Worm (Caenorhabditis elegans) whole organism, L3 larva: ENCODE measurements around the gene chst-1.

Experiments used
- R02D3.7 ChIP-seq: fragments of 150-350 bp; optimal IDR thresholded peaks from 2 replicates; lab custom pipeline; 2014; ENCODE audit warnings: missing biosample characterization, missing genetic modification characterization
- ZK546.5 ChIP-seq: sonication (generic microtip); optimal IDR thresholded peaks from 2 replicates; lab custom pipeline; 2017; ENCODE audit warnings: missing biosample characterization, missing genetic modification characterization
- ceh-16 ChIP-seq: sonication (generic microtip); optimal IDR thresholded peaks from 2 replicates; lab custom pipeline; 2017; ENCODE audit warnings: missing biosample characterization, missing genetic modification characterization
- ceh-82 ChIP-seq: fragments of 150-350 bp; optimal IDR thresholded peaks from 2 replicates; lab custom pipeline; 2014; ENCODE audit warnings: missing biosample characterization, missing genetic modification characterization
- ceh-9 ChIP-seq: sonication (generic microtip); optimal IDR thresholded peaks from 2 replicates; lab custom pipeline; 2018; ENCODE audit warnings: missing biosample characterization, missing genetic modification characterization
- daf-12 ChIP-seq: fragments of 150-350 bp; optimal IDR thresholded peaks from 2 replicates; lab custom pipeline; 2014; ENCODE audit warnings: missing biosample characterization, missing genetic modification reagents, missing genetic modification characterization
- egl-5 ChIP-seq: fragments of 150-350 bp; optimal IDR thresholded peaks from 2 replicates; lab custom pipeline; 2017; ENCODE audit warnings: missing biosample characterization, missing genetic modification reagents, missing genetic modification characterization, inconsistent platforms
- elt-2 ChIP-seq: sonication (generic microtip); optimal IDR thresholded peaks from 2 replicates; lab custom pipeline; 2016; ENCODE audit warnings: missing genetic modification reagents, mild to moderate bottlenecking, missing genetic modification characterization, missing compliant biosample characterization
- elt-3 ChIP-seq, 3 experiments: fragments of 150-350 bp in 1 of 3; sonication (generic microtip) in 2 of 3; optimal IDR thresholded peaks; 2 replicates in 2 of 3; 4 replicates in 1 of 3; lab custom pipeline; 2014 to 2017; ENCODE audit warnings: missing biosample characterization in 3 of 3, missing genetic modification characterization in 3 of 3
- eor-1 ChIP-seq, 2 experiments: fragments of 150-350 bp; optimal IDR thresholded peaks; 2 replicates each; lab custom pipeline; 2014 to 2018; ENCODE audit warnings: missing biosample characterization in 2 of 2, missing genetic modification characterization in 2 of 2
- fkh-10 ChIP-seq: sonication (generic microtip); optimal IDR thresholded peaks from 2 replicates; lab custom pipeline; 2017; ENCODE audit warnings: missing biosample characterization, missing genetic modification reagents, missing genetic modification characterization
- fkh-2 ChIP-seq: fragments of 150-350 bp; optimal IDR thresholded peaks from 2 replicates; lab custom pipeline; 2014; ENCODE audit warnings: missing biosample characterization, missing genetic modification reagents, missing genetic modification characterization
- fos-1 ChIP-seq: fragments of 150-350 bp; optimal IDR thresholded peaks from 2 replicates; lab custom pipeline; 2014; ENCODE audit warnings: missing biosample characterization, missing genetic modification characterization
- hmg-11 ChIP-seq: sonication (generic microtip); optimal IDR thresholded peaks from 2 replicates; lab custom pipeline; 2016; ENCODE audit warnings: missing genetic modification characterization, missing compliant biosample characterization
- jun-1 ChIP-seq: fragments of 150-350 bp; optimal IDR thresholded peaks from 2 replicates; lab custom pipeline; 2014; ENCODE audit warnings: missing biosample characterization, missing genetic modification reagents, missing genetic modification characterization
- lin-15B ChIP-seq: fragments of 150-350 bp; optimal IDR thresholded peaks from 2 replicates; lab custom pipeline; 2014; ENCODE audit warnings: missing biosample characterization, missing genetic modification characterization
- lin-39 ChIP-seq: fragments of 150-350 bp; optimal IDR thresholded peaks from 2 replicates; lab custom pipeline; 2018; ENCODE audit warnings: missing biosample characterization, missing genetic modification reagents, missing genetic modification characterization
- lsy-12 ChIP-seq: sonication (generic microtip); optimal IDR thresholded peaks from 2 replicates; lab custom pipeline; 2016; ENCODE audit warnings: mild to moderate bottlenecking, missing genetic modification characterization, missing compliant biosample characterization
- mdl-1 ChIP-seq: fragments of 150-350 bp; optimal IDR thresholded peaks from 2 replicates; lab custom pipeline; 2014; ENCODE audit warnings: missing biosample characterization, missing genetic modification characterization
- nfya-1 ChIP-seq: sonication (generic microtip); optimal IDR thresholded peaks from 2 replicates; lab custom pipeline; 2017; ENCODE audit warnings: missing genetic modification characterization, mild to moderate bottlenecking, missing compliant biosample characterization, antibody characterized with exemption, moderate library complexity; ENCODE audit not compliant: insufficient read depth
- nhr-11 ChIP-seq: fragments of 150-350 bp; optimal IDR thresholded peaks from 2 replicates; lab custom pipeline; 2014; ENCODE audit warnings: missing biosample characterization, missing genetic modification characterization
- nhr-23 ChIP-seq: fragments of 150-350 bp; optimal IDR thresholded peaks from 2 replicates; lab custom pipeline; 2014; ENCODE audit warnings: missing biosample characterization, missing genetic modification reagents, missing genetic modification characterization
- nhr-25 ChIP-seq: sonication (generic microtip); optimal IDR thresholded peaks from 2 replicates; lab custom pipeline; 2017; ENCODE audit warnings: missing biosample characterization, missing genetic modification characterization
- nhr-28 ChIP-seq: fragments of 150-350 bp; optimal IDR thresholded peaks from 2 replicates; lab custom pipeline; 2014; ENCODE audit warnings: missing biosample characterization, missing genetic modification characterization
- nhr-43 ChIP-seq: sonication (generic microtip); optimal IDR thresholded peaks from 2 replicates; lab custom pipeline; 2016; ENCODE audit warnings: mild to moderate bottlenecking, missing genetic modification characterization, missing compliant biosample characterization; ENCODE audit not compliant: poor library complexity, severe bottlenecking
- nhr-77 ChIP-seq: fragments of 150-350 bp; optimal IDR thresholded peaks from 2 replicates; lab custom pipeline; 2014; ENCODE audit warnings: missing biosample characterization, missing genetic modification characterization
- pha-4 ChIP-seq: fragments of 150-350 bp; optimal IDR thresholded peaks from 2 replicates; lab custom pipeline; 2014; ENCODE audit warnings: missing biosample characterization, missing genetic modification reagents, missing genetic modification characterization
- pqm-1 ChIP-seq: fragments of 150-350 bp; optimal IDR thresholded peaks from 2 replicates; lab custom pipeline; 2017; ENCODE audit warnings: missing biosample characterization, missing genetic modification characterization, inconsistent platforms
- sea-2 ChIP-seq: fragments of 150-350 bp; sonication (generic microtip); optimal IDR thresholded peaks from 4 replicates; lab custom pipeline; 2014; ENCODE audit warnings: missing biosample characterization, missing genetic modification reagents, missing genetic modification characterization
- skn-1 ChIP-seq: fragments of 150-350 bp; optimal IDR thresholded peaks from 2 replicates; lab custom pipeline; 2014; ENCODE audit warnings: missing biosample characterization, missing genetic modification characterization
- snpc-4 ChIP-seq: fragments of 150-350 bp; optimal IDR thresholded peaks from 2 replicates; lab custom pipeline; 2014; ENCODE audit warnings: missing biosample characterization, missing genetic modification characterization
- tbx-2 ChIP-seq: sonication (generic microtip); optimal IDR thresholded peaks from 2 replicates; lab custom pipeline; 2016; ENCODE audit warnings: mild to moderate bottlenecking, missing genetic modification characterization, missing compliant biosample characterization
- unc-62 ChIP-seq: fragments of 150-350 bp; sonication (generic microtip); optimal IDR thresholded peaks from 4 replicates; lab custom pipeline; 2014; ENCODE audit warnings: missing biosample characterization, missing genetic modification reagents, missing genetic modification characterization
- zag-1 ChIP-seq: fragments of 150-350 bp; optimal IDR thresholded peaks from 2 replicates; lab custom pipeline; 2014; ENCODE audit warnings: missing biosample characterization, missing genetic modification characterization
- ztf-4 ChIP-seq: fragments of 150-350 bp; optimal IDR thresholded peaks from 2 replicates; lab custom pipeline; 2014; ENCODE audit warnings: missing biosample characterization, missing genetic modification characterization

chst-1 gene

DNA sequence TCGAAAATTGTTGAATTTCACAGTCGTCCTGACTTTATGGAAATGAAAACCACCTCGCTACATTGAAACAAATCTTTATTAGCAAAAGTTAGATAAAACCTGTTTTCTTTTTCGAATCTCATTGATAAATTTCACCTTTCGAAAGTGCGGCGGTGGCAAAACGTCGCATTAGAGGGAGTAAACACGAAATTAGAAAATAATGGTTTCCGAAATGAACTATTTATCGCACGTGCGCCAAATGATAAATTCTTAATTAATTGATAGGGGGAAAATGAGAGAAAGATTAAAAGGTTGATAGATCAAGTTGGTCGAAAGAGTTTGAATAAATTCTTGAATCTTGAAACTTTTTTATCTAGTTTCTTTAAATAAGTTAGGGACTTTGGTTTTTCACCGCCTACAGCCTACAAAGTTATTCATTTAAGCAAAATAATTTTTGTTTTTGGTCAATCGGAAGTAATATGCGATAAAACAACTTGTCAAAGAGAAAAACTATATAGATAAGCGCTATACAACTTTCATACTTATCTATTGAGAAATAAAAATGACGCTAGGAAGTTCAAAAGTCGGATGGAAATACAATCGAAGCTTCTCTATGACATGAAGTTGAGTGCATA is 35.7 kb downstream of the chst-1 start:
- TF ChIP-seq nhr-23 (tag; lab: Kevin White, UChicago) (peak; percentile 7), nhr-28 (tag; lab: Kevin White, UChicago) (no peak), nhr-43 (peak; percentile 38), egl-5 (tag; lab: Kevin White, UChicago) (no peak), fos-1 (tag; lab: Kevin White, UChicago) (no peak), pqm-1 (tag; lab: Kevin White, UChicago) (peak; percentile 32), elt-2 (peak; percentile 72)

ce11 chrII:8065985-8066384 is 40.8 kb downstream of the chst-1 start, which contains the start of gene pdha-1:
Gene pdha-1 (plus strand): TSS chrII:8066285.
- TF ChIP-seq egl-5 (tag; lab: Kevin White, UChicago) (no peak), elt-3 (tag; optimal IDR thresholded peaks at IDR 0.05; lab: Kevin White, UChicago) (no peak), lin-39 (tag; lab: Kevin White, UChicago) (no peak), fkh-2 (no peak), fkh-10 (GFP tag; lab: Kevin White, UChicago) (no peak), nhr-23 (tag; lab: Kevin White, UChicago) (no peak), jun-1 (tag; lab: Kevin White, UChicago) (no peak), nhr-77 (tag; lab: Kevin White, UChicago) (no peak), pqm-1 (tag; lab: Kevin White, UChicago) (no peak), skn-1 (tag; lab: Kevin White, UChicago) (no peak), ceh-9 (tag; lab: Kevin White, UChicago) (no peak), tbx-2 (tag; lab: Kevin White, UChicago) (no peak), elt-2 (no peak), ceh-16 (no peak), mdl-1 (tag; lab: Kevin White, UChicago) (no peak), ceh-82 (tag; lab: Kevin White, UChicago) (no peak), R02D3.7 (tag; lab: Kevin White, UChicago) (no peak), eor-1 (tag; optimal IDR thresholded peaks at IDR 0.05; lab: Kevin White, UChicago) (no peak), pha-4 (tag; lab: Kevin White, UChicago) (no peak)

- TF ChIP-seq fos-1 (tag; lab: Kevin White, UChicago) (no peak), pqm-1 (tag; lab: Kevin White, UChicago) (peak; percentile 39), ztf-4 (tag; lab: Kevin White, UChicago) (no peak), lsy-12 (tag; lab: Kevin White, UChicago) (peak; percentile 23), nfya-1 (tag; lab: Kevin White, UChicago) (peak; percentile 75), pha-4 (tag; lab: Kevin White, UChicago) (peak; percentile 82), R02D3.7 (tag; lab: Kevin White, UChicago) (peak; percentile 42), nhr-25 (tag; lab: Kevin White, UChicago) (peak; percentile 80), lin-39 (tag; lab: Kevin White, UChicago) (peak; percentile 83), fkh-10 (GFP tag; lab: Kevin White, UChicago) (no peak), snpc-4 (peak; percentile 68), jun-1 (tag; lab: Kevin White, UChicago) (peak; percentile 32), egl-5 (tag; lab: Kevin White, UChicago) (peak; percentile 9), mdl-1 (tag; lab: Kevin White, UChicago) (no peak), skn-1 (tag; lab: Kevin White, UChicago) (peak; percentile 77), zag-1 (no peak), hmg-11 (tag; lab: Kevin White, UChicago) (peak; percentile 22), ZK546.5 (tag; lab: Kevin White, UChicago) (no peak), elt-2 (peak; percentile 81), lin-15B (tag; lab: Kevin White, UChicago) (peak; percentile 96), sea-2 (GFP tag; lab: Kevin White, UChicago) (no peak), nhr-43 (peak; percentile 36)
Measured at ce11 chrII:8062334-8062791, 44.4 kb downstream of the chst-1 start, which contains the start of gene ufd-2. Gene ufd-2 (plus strand): TSS chrII:8062741.

DNA sequence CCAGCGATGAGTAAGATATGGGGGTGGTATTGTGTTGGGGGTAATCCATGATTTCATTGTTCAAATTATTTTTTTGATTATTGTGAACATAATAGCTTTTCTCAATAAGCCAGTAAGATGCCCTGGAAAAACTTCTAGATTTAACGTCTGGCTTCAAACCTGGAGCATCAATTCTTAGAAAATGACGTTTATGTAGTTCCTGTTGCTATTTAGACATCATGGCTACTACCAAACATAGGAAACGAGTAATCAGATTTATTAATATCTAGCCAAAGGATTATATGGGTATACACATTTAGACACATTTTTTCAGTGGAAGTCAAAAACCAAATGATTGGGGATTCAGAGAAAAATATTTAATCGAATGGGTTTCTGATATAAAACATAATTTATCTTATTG is 47.2 kb downstream of the chst-1 start:
- TF ChIP-seq daf-12 (tag; lab: Kevin White, UChicago) (no peak), unc-62 (no peak), nhr-11 (tag; lab: Kevin White, UChicago) (peak; percentile 81)
